Worm (Caenorhabditis elegans): ENCODE measurements around the gene fbxa-128.

The fbxa-128 gene

DNA sequence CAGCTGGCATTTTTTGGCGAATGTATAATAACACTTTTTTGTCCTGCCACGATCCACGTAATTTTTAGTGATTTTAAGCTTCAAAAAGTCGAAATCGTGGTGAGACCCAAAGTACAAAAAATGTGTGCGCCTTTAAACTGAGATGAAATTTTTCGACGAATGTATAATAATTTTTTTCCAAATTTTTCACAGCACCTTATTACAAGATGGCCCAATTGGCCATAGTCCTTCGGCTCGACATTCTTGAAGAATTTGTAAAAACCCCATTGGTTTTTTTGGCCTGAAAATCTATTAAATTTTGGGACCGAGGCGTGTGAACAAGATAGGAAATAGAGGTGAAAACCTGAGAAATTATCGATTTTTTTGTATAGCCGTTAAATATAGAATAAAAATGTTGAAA is 23.0 kb downstream of the fbxa-128 start:
- TF ChIP-seq snpc-4 (tag; optimal IDR thresholded peaks at IDR 0.05) (no peak), flh-1 (GFP tag; optimal IDR thresholded peaks at IDR 0.05) (no peak), sem-2 (GFP tag; optimal IDR thresholded peaks at IDR 0.05) (no peak), lin-32 (GFP tag; optimal IDR thresholded peaks at IDR 0.05) (no peak), lsy-2 (tag; optimal IDR thresholded peaks at IDR 0.05) (no peak), lin-13 (tag; optimal IDR thresholded peaks at IDR 0.05) (no peak), nhr-12 (tag; optimal IDR thresholded peaks at IDR 0.05) (no peak), drap-1 (GFP tag; optimal IDR thresholded peaks at IDR 0.05) (no peak)

DNA sequence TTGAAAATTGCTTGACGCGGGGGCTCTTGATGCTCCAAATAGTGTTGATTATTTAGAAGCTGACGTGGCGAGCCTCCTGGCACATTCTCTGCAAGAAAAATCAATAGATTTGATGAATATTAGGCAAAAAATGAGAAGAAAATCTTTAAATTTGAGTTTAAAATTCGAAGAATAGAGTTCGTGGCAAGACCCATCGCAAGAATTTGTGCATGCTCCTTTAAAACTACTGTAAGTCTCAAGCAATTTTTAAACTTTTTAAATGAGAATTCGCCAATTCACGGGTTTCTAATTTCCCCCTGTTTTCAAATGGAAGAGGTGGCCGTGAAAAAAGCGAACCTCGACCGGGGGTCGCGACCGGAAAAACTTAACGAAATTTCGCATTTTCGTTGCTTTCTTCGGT is 25.1 kb downstream of the fbxa-128 start:
- TF ChIP-seq drap-1 (GFP tag; optimal IDR thresholded peaks at IDR 0.05) (no peak), mep-1 (tag; optimal IDR thresholded peaks at IDR 0.05) (no peak), lin-13 (tag; optimal IDR thresholded peaks at IDR 0.05) (no peak), hlh-1 (tag; optimal IDR thresholded peaks at IDR 0.05) (no peak), nhr-76 (tag; optimal IDR thresholded peaks at IDR 0.05) (no peak), nhr-237 (tag; optimal IDR thresholded peaks at IDR 0.05) (no peak), ham-2 (GFP tag; optimal IDR thresholded peaks at IDR 0.05) (no peak), mab-5 (tag; optimal IDR thresholded peaks at IDR 0.05) (no peak), elt-1 (tag; optimal IDR thresholded peaks at IDR 0.05; ENCODE audit: borderline replicate concordance, insufficient read depth) (no peak), blmp-1 (tag; optimal IDR thresholded peaks at IDR 0.05) (no peak), ceh-43 (GFP tag; optimal IDR thresholded peaks at IDR 0.05) (no peak), ztf-11 (tag; optimal IDR thresholded peaks at IDR 0.05) (no peak), sptf-1 (tag; optimal IDR thresholded peaks at IDR 0.05) (no peak)

DNA sequence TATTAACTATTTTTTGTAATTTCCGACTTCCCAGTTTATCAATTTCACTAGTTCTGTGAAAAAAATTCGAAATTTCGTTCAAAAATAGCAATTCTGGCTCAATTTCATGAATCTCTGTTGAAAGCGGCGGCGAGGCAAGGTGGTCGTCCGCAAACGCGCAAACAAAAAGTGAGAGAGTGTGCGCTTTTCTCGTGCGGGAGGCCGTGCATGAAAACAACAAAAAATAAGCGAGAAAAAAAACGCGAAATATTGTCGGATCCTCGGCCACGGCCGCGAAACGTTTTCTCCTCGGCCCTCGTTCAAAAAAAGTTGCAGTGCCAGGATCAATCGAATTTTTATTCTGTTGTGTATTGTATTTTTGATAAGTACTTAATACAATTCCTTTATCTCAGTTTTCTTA is 26.2 kb downstream of the fbxa-128 start:
- peak; percentile 6 for TF ChIP-seq cnd-1 (tag; optimal IDR thresholded peaks at IDR 0.05)
- no peak for TF ChIP-seq mls-2 (tag; optimal IDR thresholded peaks at IDR 0.05)

DNA sequence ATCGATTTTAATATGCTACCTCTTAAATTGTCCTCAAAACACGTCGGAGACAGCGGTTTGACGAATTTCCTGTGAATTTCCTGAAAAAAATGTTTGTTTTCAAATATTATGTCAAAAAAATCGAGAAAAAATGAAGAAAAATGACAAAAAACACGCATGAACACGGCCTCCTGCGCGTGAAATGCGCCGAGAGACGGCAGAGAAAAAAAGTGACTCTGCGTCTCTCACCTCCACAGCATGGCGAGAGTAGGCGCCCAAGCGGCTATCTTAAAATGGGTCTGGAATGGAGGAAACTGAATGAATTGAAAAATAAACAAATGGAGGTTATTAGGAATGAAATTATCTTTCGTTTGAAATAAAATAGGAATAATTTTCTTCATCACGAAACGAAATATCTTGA is 28.2 kb downstream of the fbxa-128 start:
- TF ChIP-seq drap-1 (GFP tag; optimal IDR thresholded peaks at IDR 0.05) = peak; percentile 4
- peak; percentile 74 for TF ChIP-seq sptf-1 (tag; optimal IDR thresholded peaks at IDR 0.05)
- no peak for TF ChIP-seq bed-3 (GFP tag; optimal IDR thresholded peaks at IDR 0.05)
- no peak for TF ChIP-seq elt-3 (tag; optimal IDR thresholded peaks at IDR 0.05)
- TF ChIP-seq blmp-1 (tag; optimal IDR thresholded peaks at IDR 0.05) = no peak
- peak; percentile 53 for TF ChIP-seq mls-2 (tag; optimal IDR thresholded peaks at IDR 0.05)
- TF ChIP-seq pha-4 (tag; optimal IDR thresholded peaks at IDR 0.05) = peak; percentile 14
- TF ChIP-seq mep-1 (tag; optimal IDR thresholded peaks at IDR 0.05) = peak; percentile 51
- no peak for TF ChIP-seq ztf-11 (tag; optimal IDR thresholded peaks at IDR 0.05)
- peak; percentile 33 for TF ChIP-seq lsy-2 (tag; optimal IDR thresholded peaks at IDR 0.05)
- no peak for TF ChIP-seq lin-13 (tag; optimal IDR thresholded peaks at IDR 0.05)
- TF ChIP-seq ces-1 (GFP tag; optimal IDR thresholded peaks at IDR 0.05) = peak; percentile 40
- no peak for TF ChIP-seq zip-8 (tag; optimal IDR thresholded peaks at IDR 0.05)
- peak; percentile 14 for TF ChIP-seq M03D4.4 (tag; optimal IDR thresholded peaks at IDR 0.05)

DNA sequence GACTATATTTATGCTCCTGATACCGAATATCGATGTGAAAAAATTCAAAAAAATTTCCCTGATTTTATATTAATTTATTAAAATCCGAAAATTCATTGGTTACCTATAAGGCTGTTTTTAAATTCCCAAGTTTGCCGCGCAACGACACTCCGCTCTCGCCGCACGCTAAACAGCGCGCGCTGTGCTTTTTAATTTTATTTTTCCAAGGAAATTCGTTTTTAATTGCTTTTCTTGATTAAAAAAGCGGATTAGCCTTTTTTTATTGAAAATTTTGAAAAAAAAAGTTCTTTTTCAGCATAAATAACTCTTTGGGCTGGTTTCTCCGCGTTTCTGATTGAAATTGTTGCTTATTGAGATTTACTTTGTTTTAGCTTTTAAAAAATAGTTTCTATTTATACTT is 31.6 kb downstream of the fbxa-128 start:
- TF ChIP-seq pha-4 (tag; optimal IDR thresholded peaks at IDR 0.05) = no peak

DNA sequence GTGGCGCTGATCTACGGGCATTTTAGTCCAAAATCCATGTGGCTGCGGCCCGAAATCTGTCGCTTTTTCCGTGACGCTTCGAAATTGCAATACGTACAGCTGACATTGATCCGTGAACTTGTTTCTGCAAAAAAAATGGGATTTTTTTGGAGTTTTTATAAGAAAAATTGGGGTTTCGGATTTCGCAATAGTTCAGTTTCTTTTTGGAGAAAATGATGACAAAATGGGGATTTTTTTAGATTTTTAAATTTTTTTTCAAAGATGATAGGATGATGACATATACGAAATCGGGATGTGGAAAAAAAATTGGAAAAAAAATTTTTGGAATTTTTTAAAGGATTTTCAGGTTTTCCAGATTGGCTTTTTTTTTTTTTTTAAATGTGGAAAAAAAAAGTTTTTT is 37.7 kb downstream of the fbxa-128 start:
- TF ChIP-seq ceh-39 (tag; optimal IDR thresholded peaks at IDR 0.05) (no peak), bed-3 (GFP tag; optimal IDR thresholded peaks at IDR 0.05) (no peak), ces-1 (GFP tag; optimal IDR thresholded peaks at IDR 0.05) (no peak), cnd-1 (tag; optimal IDR thresholded peaks at IDR 0.05) (no peak), nhr-76 (tag; optimal IDR thresholded peaks at IDR 0.05) (no peak), lin-32 (GFP tag; optimal IDR thresholded peaks at IDR 0.05) (no peak), lin-13 (tag; optimal IDR thresholded peaks at IDR 0.05) (no peak), unc-120 (tag; optimal IDR thresholded peaks at IDR 0.05; ENCODE audit: poor library complexity, severe bottlenecking) (no peak), nhr-12 (tag; optimal IDR thresholded peaks at IDR 0.05) (no peak), flh-1 (GFP tag; optimal IDR thresholded peaks at IDR 0.05) (no peak), nhr-28 (tag; optimal IDR thresholded peaks at IDR 0.05) (no peak), mep-1 (tag; optimal IDR thresholded peaks at IDR 0.05) (no peak), sptf-1 (tag; optimal IDR thresholded peaks at IDR 0.05) (no peak)

Data from whole organism, mixed stage, embryonic.